Fruit fly (Drosophila melanogaster): ENCODE measurements around the gene Gbeta5.

Gene Gbeta5

DNA sequence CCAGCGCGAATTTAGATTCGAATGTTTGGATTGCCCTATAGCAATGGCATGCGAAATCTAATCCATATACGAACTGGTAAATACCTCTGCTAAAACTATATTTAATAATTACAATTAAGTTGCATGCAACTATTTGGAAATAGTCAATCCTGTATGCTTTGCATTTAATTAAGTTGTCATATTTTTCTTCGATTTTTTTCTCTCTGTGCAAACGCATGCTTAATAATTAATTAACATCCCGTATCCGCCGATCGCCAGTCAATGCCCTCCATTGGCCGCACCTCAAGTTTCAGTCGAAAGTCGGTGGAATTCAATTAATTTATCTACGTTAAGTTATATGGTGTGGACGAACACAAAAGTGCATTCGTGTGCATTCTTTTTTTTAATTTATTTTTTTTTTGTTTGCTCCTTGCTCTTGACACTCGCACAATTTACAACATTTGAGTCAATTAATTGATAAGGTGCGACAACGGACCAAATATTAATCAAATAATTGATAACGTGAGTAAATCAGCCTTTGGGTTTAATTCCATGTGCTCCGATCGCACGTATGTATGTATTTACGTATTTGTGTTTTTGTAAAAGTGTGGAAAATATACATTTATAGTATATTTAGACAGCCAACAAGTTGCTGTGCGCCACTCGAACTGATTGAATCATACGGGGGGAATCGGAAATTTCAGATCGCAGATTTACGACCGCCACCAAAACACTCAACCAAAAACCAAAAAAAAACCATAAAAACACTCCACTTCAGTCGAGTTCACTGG is 45.6 kb downstream of the Gbeta5 start:
- no peak for TF ChIP-seq insv (optimal IDR thresholded peaks at IDR 0.05)
- no peak for TF ChIP-seq psq (optimal IDR thresholded peaks at IDR 0.05)
- no peak for TF ChIP-seq h (optimal IDR thresholded peaks at IDR 0.05)
- TF ChIP-seq ttk (optimal IDR thresholded peaks at IDR 0.05), result no peak
- no peak for TF ChIP-seq Sin3A (optimal IDR thresholded peaks at IDR 0.05)
- no peak for TF ChIP-seq Myc (optimal IDR thresholded peaks at IDR 0.05)

DNA sequence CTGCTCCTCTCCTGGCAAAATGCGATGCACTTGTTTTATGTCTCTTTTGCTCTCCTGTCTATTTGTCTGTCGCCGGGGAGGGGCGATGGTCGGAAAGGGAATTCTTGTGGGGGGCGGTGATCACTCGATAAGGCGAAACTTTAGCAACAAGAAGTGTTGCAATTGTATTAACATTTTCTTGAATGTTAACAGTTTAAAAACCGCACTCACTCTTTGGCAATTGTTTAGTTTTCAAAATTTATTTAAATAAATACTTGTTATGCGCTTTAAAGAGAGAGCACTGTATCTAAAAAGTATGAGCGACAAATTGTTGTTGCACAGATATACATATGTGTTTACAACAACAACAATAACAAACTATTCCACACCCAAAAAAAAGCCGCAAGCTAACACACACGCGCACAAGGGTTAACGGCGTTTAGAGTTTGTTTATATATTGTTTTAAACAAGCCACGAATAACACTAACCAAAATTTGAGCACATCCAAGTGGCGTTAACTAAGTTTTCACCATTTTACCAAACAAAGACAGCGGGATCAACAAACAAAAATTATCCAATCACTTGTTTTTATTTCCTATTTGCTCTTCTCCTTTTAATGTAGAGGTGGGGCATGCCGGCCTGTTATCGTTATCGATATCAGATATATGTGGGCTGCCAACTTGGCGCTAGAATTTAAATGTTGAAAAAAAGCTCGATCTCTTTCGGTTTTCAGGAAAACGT is 50.4 kb downstream of the Gbeta5 start, which contains the start of gene CG2258:
Gene CG2258, minus strand, starts transcription at position 617 of the 720 bp plus-strand sequence.
- no peak for TF ChIP-seq Myc (optimal IDR thresholded peaks at IDR 0.05)
- no peak for TF ChIP-seq ttk (optimal IDR thresholded peaks at IDR 0.05)
- TF ChIP-seq Sin3A (optimal IDR thresholded peaks at IDR 0.05), result no peak
- no peak for TF ChIP-seq h (optimal IDR thresholded peaks at IDR 0.05)
- no peak for TF ChIP-seq psq (optimal IDR thresholded peaks at IDR 0.05)
- no peak for TF ChIP-seq insv (optimal IDR thresholded peaks at IDR 0.05)

dm6 chrX:8100826-8101079 is 51.3 kb downstream of the Gbeta5 start:
- no peak for TF ChIP-seq psq (optimal IDR thresholded peaks at IDR 0.05)

Data from Kc167 (cell line).